Fruit fly (Drosophila melanogaster) whole organism, prepupa: ENCODE results near the gene CG45002.

ENCODE experiments used
- Blimp-1 ChIP-seq: fragments of 200-800 bp; sonication (Bioruptor generic); optimal IDR thresholded peaks from 3 replicates; lab custom pipeline; 2017; ENCODE audit warnings: missing biosample characterization, missing genetic modification characterization, mild to moderate bottlenecking, moderate library complexity, missing genetic modification reagents
- CG10631 ChIP-seq: fragments of 200-800 bp; sonication (Bioruptor generic); optimal IDR thresholded peaks from 2 replicates; lab custom pipeline; 2016; ENCODE audit warnings: missing biosample characterization, missing genetic modification characterization
- CG10669 ChIP-seq: fragments of 200-800 bp; sonication (Bioruptor generic); optimal IDR thresholded peaks from 3 replicates; lab custom pipeline; 2018; ENCODE audit warnings: missing biosample characterization, mild to moderate bottlenecking, missing genetic modification characterization, moderate library complexity
- CG15336 ChIP-seq: fragments of 200-800 bp; sonication (Bioruptor generic); IDR thresholded peaks from 2 replicates; pipeline ENCODE4 v1.3.6; 2022; ENCODE audit warnings: missing biosample characterization, missing genetic modification characterization
- CG32006 ChIP-seq: fragments of 200-800 bp; sonication (Bioruptor generic); optimal IDR thresholded peaks from 3 replicates; lab custom pipeline; 2017; ENCODE audit warnings: missing biosample characterization, mild to moderate bottlenecking, missing genetic modification characterization
- CG34406 ChIP-seq: fragments of 200-800 bp; sonication (Bioruptor generic); optimal IDR thresholded peaks from 3 replicates; lab custom pipeline; 2016; ENCODE audit warnings: missing biosample characterization, missing genetic modification characterization
- CG3919 ChIP-seq: fragments of 200-800 bp; sonication (Bioruptor generic); optimal IDR thresholded peaks from 3 replicates; lab custom pipeline; 2016; ENCODE audit warnings: missing biosample characterization, missing genetic modification characterization
- CG4318 ChIP-seq: fragments of 200-800 bp; sonication (Bioruptor generic); optimal IDR thresholded peaks from 3 replicates; lab custom pipeline; 2017; ENCODE audit warnings: missing biosample characterization, mild to moderate bottlenecking, missing genetic modification characterization
- CG6792 ChIP-seq: fragments of 200-800 bp; sonication (Bioruptor generic); optimal IDR thresholded peaks from 3 replicates; lab custom pipeline; 2016; ENCODE audit warnings: missing biosample characterization, missing genetic modification characterization
- CG6854 ChIP-seq: fragments of 200-800 bp; sonication (Bioruptor generic); optimal IDR thresholded peaks from 2 replicates; lab custom pipeline; 2017; ENCODE audit warnings: missing biosample characterization, mild to moderate bottlenecking, missing genetic modification characterization
- CG7368 ChIP-seq: fragments of 200-800 bp; sonication (Bioruptor generic); optimal IDR thresholded peaks from 3 replicates; lab custom pipeline; 2016; ENCODE audit warnings: missing biosample characterization, missing genetic modification characterization
- CG8319 ChIP-seq: fragments of 200-800 bp; sonication (Bioruptor generic); optimal IDR thresholded peaks from 3 replicates; lab custom pipeline; 2016; ENCODE audit warnings: missing biosample characterization, missing genetic modification characterization
- CG8632 ChIP-seq: fragments of 200-800 bp; sonication (Bioruptor generic); optimal IDR thresholded peaks from 3 replicates; lab custom pipeline; 2016; ENCODE audit warnings: missing biosample characterization, missing genetic modification characterization
- CG9139 ChIP-seq: fragments of 200-800 bp; sonication (Bioruptor generic); optimal IDR thresholded peaks from 3 replicates; lab custom pipeline; 2017; ENCODE audit warnings: missing biosample characterization, mild to moderate bottlenecking, missing genetic modification characterization
- Eip75B ChIP-seq: fragments of 200-800 bp; sonication (Bioruptor generic); optimal IDR thresholded peaks from 3 replicates; lab custom pipeline; 2016; ENCODE audit warnings: missing biosample characterization, missing genetic modification characterization
- Ets96B ChIP-seq: fragments of 200-800 bp; optimal IDR thresholded peaks from 2 replicates; lab custom pipeline; 2019; ENCODE audit warnings: missing biosample characterization, mild to moderate bottlenecking, missing genetic modification characterization, moderate library complexity
- Gug ChIP-seq: fragments of 200-800 bp; sonication (Bioruptor generic); IDR thresholded peaks from 2 replicates; pipeline ENCODE4 v1.3.6; 2022; ENCODE audit warnings: missing biosample characterization, missing genetic modification characterization
- Hr38 ChIP-seq: sonication (Bioruptor generic); optimal IDR thresholded peaks from 2 replicates; lab custom pipeline; 2016; ENCODE audit warnings: missing biosample characterization, missing genetic modification characterization
- Hr39 ChIP-seq: fragments of 200-800 bp; sonication (Bioruptor generic); optimal IDR thresholded peaks from 2 replicates; lab custom pipeline; 2016; ENCODE audit warnings: missing biosample characterization, missing genetic modification characterization
- Lpt ChIP-seq: fragments of 200-800 bp; sonication (Bioruptor generic); optimal IDR thresholded peaks from 3 replicates; lab custom pipeline; 2016; ENCODE audit warnings: missing biosample characterization, missing genetic modification characterization
- OdsH ChIP-seq: fragments of 200-800 bp; sonication (Bioruptor generic); optimal IDR thresholded peaks from 3 replicates; lab custom pipeline; 2016; ENCODE audit warnings: missing biosample characterization, missing genetic modification characterization
- Sox102F ChIP-seq: fragments of 200-800 bp; sonication (Bioruptor generic); optimal IDR thresholded peaks from 2 replicates; lab custom pipeline; 2016; ENCODE audit warnings: missing biosample characterization, mild to moderate bottlenecking, missing genetic modification characterization
- achi ChIP-seq: fragments of 200-800 bp; sonication (Bioruptor generic); optimal IDR thresholded peaks from 3 replicates; lab custom pipeline; 2016; ENCODE audit warnings: missing biosample characterization, missing genetic modification characterization
- cyc ChIP-seq: fragments of 200-800 bp; sonication (Bioruptor generic); optimal IDR thresholded peaks from 3 replicates; lab custom pipeline; 2016; ENCODE audit warnings: missing biosample characterization, missing genetic modification characterization
- eg ChIP-seq: fragments of 200-800 bp; sonication (Bioruptor generic); IDR thresholded peaks from 3 replicates; pipeline ENCODE4 v1.3.6; 2022; ENCODE audit warnings: missing biosample characterization, missing genetic modification characterization
- esn ChIP-seq: fragments of 200-800 bp; sonication (Bioruptor generic); optimal IDR thresholded peaks from 2 replicates; lab custom pipeline; 2016; ENCODE audit warnings: missing biosample characterization, mild to moderate bottlenecking, missing genetic modification characterization, moderate library complexity
- fd59A ChIP-seq: fragments of 200-800 bp; sonication (Bioruptor generic); optimal IDR thresholded peaks from 2 replicates; lab custom pipeline; 2017; ENCODE audit warnings: missing biosample characterization, mild to moderate bottlenecking, missing genetic modification characterization, missing genetic modification reagents
- fd85E ChIP-seq: fragments of 200-800 bp; sonication (Bioruptor generic); optimal IDR thresholded peaks from 3 replicates; lab custom pipeline; 2016; ENCODE audit warnings: missing biosample characterization, missing genetic modification characterization
- lz ChIP-seq: fragments of 200-800 bp; sonication (Bioruptor generic); optimal IDR thresholded peaks from 3 replicates; lab custom pipeline; 2016; ENCODE audit warnings: missing biosample characterization, missing genetic modification characterization
- pdm3 ChIP-seq: fragments of 200-800 bp; sonication (Bioruptor generic); optimal IDR thresholded peaks from 3 replicates; lab custom pipeline; 2016; ENCODE audit warnings: missing biosample characterization, missing genetic modification characterization
- salr ChIP-seq, 2 experiments: fragments of 200-800 bp; sonication (Bioruptor generic); optimal IDR thresholded peaks; 3 replicates each; lab custom pipeline; 2016 to 2018; ENCODE audit warnings: missing biosample characterization in 2 of 2, missing genetic modification characterization in 2 of 2, mild to moderate bottlenecking in 1 of 2
- spab ChIP-seq: fragments of 200-800 bp; sonication (Bioruptor generic); optimal IDR thresholded peaks from 2 replicates; lab custom pipeline; 2017; ENCODE audit warnings: missing biosample characterization, mild to moderate bottlenecking, missing genetic modification characterization, missing genetic modification reagents
- ss ChIP-seq, 2 experiments: fragments of 200-800 bp; sonication (Bioruptor generic); optimal IDR thresholded peaks; 2 replicates in 1 of 2; 3 replicates in 1 of 2; lab custom pipeline; 2017 to 2018; ENCODE audit warnings: mild to moderate bottlenecking in 2 of 2, missing biosample characterization in 2 of 2, missing genetic modification characterization in 2 of 2, moderate library complexity in 1 of 2
- svp ChIP-seq: fragments of 200-800 bp; sonication (Bioruptor generic); peaks from one replicate; lab custom pipeline; 2016; ENCODE audit warnings: missing biosample characterization, missing genetic modification characterization
- topi ChIP-seq: fragments of 200-800 bp; sonication (Bioruptor generic); optimal IDR thresholded peaks from 3 replicates; lab custom pipeline; 2016; ENCODE audit warnings: missing biosample characterization, missing genetic modification characterization

The CG45002 gene

DNA sequence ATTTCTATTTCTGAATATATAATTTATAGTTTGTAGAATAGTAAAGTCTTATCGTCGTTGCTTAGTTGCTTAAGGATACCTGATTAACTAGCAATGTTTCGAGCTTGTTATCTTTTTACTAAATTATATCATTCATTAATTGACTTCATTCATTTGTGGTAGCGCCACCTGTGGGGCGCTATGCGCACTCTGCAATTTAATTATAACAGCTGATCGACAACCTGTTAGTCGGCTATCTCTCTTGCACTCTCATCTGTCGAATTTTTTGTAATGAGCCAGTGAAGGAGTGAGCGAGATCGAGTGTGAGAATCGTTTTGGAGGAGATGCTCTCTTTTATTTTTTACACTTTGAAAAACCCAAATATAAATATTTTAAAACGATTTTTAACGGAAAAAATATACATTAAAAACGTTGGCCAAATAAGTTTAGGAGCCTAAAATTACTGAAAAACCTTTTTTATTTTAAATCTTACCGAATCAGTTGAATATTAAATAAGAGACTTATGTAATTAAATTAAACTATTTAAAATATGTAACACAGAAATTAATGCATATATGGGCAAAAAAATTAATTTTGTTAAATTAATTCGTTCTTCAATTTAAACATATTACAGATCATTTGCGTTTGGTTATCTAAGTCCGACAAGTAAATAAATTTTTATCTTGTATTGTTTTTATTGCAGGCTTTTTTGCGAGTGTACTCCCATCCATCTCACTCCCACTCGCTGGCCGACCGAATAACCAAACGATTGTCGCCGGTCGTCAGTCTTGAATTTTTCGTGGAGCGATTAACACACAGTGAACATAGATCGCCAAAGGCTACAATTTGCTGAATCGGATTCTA is 24.8 kb upstream of the CG45002 start, which contains the start of the genes CG16700 and CG4991 (continued):
- TF ChIP-seq esn (GFP tag; lab: Kevin White, UChicago) (peak; percentile 83), CG15336 (peak; percentile 78), CG10631 (peak; percentile 80), Blimp-1 (GFP tag; lab: Kevin White, UChicago) (peak; percentile 60), CG34406 (GFP tag; lab: Kevin White, UChicago) (peak; percentile 79), spab (peak; percentile 39), fd59A (GFP tag; lab: Kevin White, UChicago) (no peak), Hr39 (GFP tag; lab: Kevin White, UChicago) (peak; percentile 10), CG10669 (GFP tag; lab: Kevin White, UChicago) (peak; percentile 34), fd85E (no peak), salr (GFP tag; optimal IDR thresholded peaks at IDR 0.05; lab: Kevin White, UChicago) (peak in 1 of 2 experiments; percentile 86), Sox102F (peak; percentile 17), CG3919 (GFP tag; lab: Kevin White, UChicago) (peak; percentile 73), CG8319 (GFP tag; lab: Kevin White, UChicago) (peak; percentile 57), pdm3 (GFP tag; lab: Kevin White, UChicago) (peak; percentile 58), Lpt (GFP tag; lab: Kevin White, UChicago) (peak; percentile 55), Eip75B (GFP tag; lab: Kevin White, UChicago) (peak; percentile 56), CG6854 (GFP tag; lab: Kevin White, UChicago) (no peak)

DNA sequence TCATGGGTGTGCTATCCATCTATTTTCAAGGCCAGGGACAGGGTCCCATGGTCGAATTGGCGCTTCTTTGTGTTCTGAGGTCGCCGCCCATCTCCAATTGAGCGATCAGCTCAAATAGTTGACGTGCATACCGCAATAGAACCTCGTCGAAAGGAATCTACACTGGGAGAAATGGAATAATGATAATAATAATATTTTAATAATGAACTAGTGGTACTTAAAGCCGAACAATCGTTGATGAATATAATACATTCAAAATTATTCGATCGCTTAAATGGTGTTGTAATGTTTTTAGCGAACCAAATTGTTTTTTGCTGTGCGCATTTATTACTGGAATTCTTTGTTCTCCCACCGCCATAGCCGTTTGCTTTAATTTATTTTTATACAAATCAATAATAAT is 24.1 kb upstream of the CG45002 start:
- TF ChIP-seq CG32006 (GFP tag; lab: Kevin White, UChicago) (peak; percentile 1), eg (GFP tag; lab: Robert Waterston, UW) (peak; percentile 40; the same call in 1 of the 3 replicates), lz (peak; percentile 13), achi (GFP tag; lab: Kevin White, UChicago) (peak; percentile 18), CG15336 (0 out of 2 replicates have a peak, but pooled peaks have one; percentile 25), CG6792 (GFP tag; lab: Kevin White, UChicago) (no peak), topi (peak; percentile 24), CG8319 (GFP tag; lab: Kevin White, UChicago) (no peak), CG9139 (no peak), CG10631 (peak; percentile 6), Gug (GFP tag; lab: Robert Waterston, UW) (0 out of 2 replicates have a peak, but pooled peaks have one; percentile 15), CG7368 (GFP tag; lab: Kevin White, UChicago) (no peak), CG10669 (GFP tag; lab: Kevin White, UChicago) (no peak), ss (GFP tag; optimal IDR thresholded peaks at IDR 0.05; lab: Kevin White, UChicago) (no peak), svp (GFP tag; lab: Kevin White, UChicago) (peak; percentile 38), CG8632 (GFP tag; lab: Kevin White, UChicago) (no peak)
- TF ChIP-seq, all 60 proteins: peak for 9

dm6 chrX:17087575-17087974 is 21.0 kb upstream of the CG45002 start, which contains the start of gene CG8945:
Gene CG8945, minus strand, starts transcription at chrX:17087675.
- TF ChIP-seq pdm3 (GFP tag; lab: Kevin White, UChicago) (no peak), svp (GFP tag; lab: Kevin White, UChicago) (peak; percentile 27)

DNA sequence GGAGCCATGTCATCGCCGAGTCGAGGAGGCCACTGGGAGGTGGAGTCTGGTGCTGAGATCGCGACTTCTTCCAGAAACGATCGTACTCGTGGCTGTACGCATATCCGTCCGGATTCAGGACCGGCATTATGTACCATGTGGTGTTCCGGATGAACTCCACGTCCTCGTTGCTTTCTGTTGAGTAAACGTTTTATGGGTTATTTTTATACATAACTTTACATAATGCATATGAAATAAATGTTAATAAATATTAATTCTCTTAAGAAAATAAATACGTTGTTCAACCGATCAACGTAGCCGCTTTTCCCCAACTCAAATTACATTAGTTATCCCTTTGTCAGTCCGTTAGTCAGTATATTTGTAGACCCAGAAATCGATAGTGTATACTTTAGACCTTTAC is 14.6 kb upstream of the CG45002 start, which contains the start of gene CG4955:
TSS of gene CG4955 (plus strand) at position 301 of the 400 bp plus-strand sequence.
- TF ChIP-seq Ets96B = no peak
- no peak for TF ChIP-seq eg (GFP tag; lab: Robert Waterston, UW)
- TF ChIP-seq CG4318 (GFP tag; lab: Kevin White, UChicago) = no peak
- no peak for TF ChIP-seq Hr39 (GFP tag; lab: Kevin White, UChicago)
- TF ChIP-seq cyc (GFP tag; lab: Kevin White, UChicago) = no peak
- no peak for TF ChIP-seq Eip75B (GFP tag; lab: Kevin White, UChicago)
- no peak for TF ChIP-seq ss (GFP tag; optimal IDR thresholded peaks at IDR 0.05; lab: Kevin White, UChicago)
- TF ChIP-seq Hr38 = no peak
- no peak for TF ChIP-seq CG15336
- TF ChIP-seq lz = no peak
- no peak for TF ChIP-seq Sox102F
- TF ChIP-seq esn (GFP tag; lab: Kevin White, UChicago) = no peak
- no peak for TF ChIP-seq OdsH (GFP tag; lab: Kevin White, UChicago)
- TF ChIP-seq, all 60 proteins: peak for 0
